Fruit fly (Drosophila melanogaster): Measurements from ENCODE around the gene CG31464.

Gene CG31464

dm6 chr3R:8264302-8265080 lies 26.5 kb upstream of the CG31464 start, which contains the start of the genes RPA1 and Mcm2:
Gene RPA1 (minus strand): TSS chr3R:8264451.
Gene Mcm2 (plus strand): TSS chr3R:8264970.
- TF ChIP-seq Hr51 (GFP tag; optimal IDR thresholded peaks at IDR 0.05) = peak in 1 of 2 experiments; percentile 60
- peak; percentile 24 for TF ChIP-seq Ets97D (GFP tag; optimal IDR thresholded peaks at IDR 0.05)
- TF ChIP-seq CG6854 (GFP tag; optimal IDR thresholded peaks at IDR 0.05) = no peak
- peak; percentile 56 for TF ChIP-seq CG6765 (GFP tag; optimal IDR thresholded peaks at IDR 0.05)
- peak; percentile 87 for TF ChIP-seq nmo (GFP tag; optimal IDR thresholded peaks at IDR 0.05)
- peak; percentile 78 for TF ChIP-seq Dek (tag; optimal IDR thresholded peaks at IDR 0.05)
- no peak for TF ChIP-seq CG14860 (GFP tag; IDR thresholded peaks at IDR 0.05; ENCODE audit: partially characterized antibody)
- TF ChIP-seq CG43689 (GFP tag; IDR thresholded peaks at IDR 0.05) = no peak
- TF ChIP-seq D19B (GFP tag; optimal IDR thresholded peaks at IDR 0.05) = peak; percentile 67
- peak; percentile 5 for TF ChIP-seq Side (GFP tag; optimal IDR thresholded peaks at IDR 0.05)
- no peak for TF ChIP-seq vfl (GFP tag; optimal IDR thresholded peaks at IDR 0.05)
- peak; percentile 49 for TF ChIP-seq cwo (GFP tag; optimal IDR thresholded peaks at IDR 0.05)
- TF ChIP-seq stc (GFP tag; IDR thresholded peaks at IDR 0.05) = peak; percentile 44; the same call in 1 of the 2 replicates
- TF ChIP-seq fu2 (GFP tag; optimal IDR thresholded peaks at IDR 0.05) = peak; percentile 41
- TF ChIP-seq CG7556 (GFP tag; optimal IDR thresholded peaks at IDR 0.05) = peak; percentile 75
- no peak for TF ChIP-seq dan (GFP tag; IDR thresholded peaks at IDR 0.05)
- peak in 1 of 2 experiments; percentile 66 for TF ChIP-seq chif (GFP tag; optimal IDR thresholded peaks at IDR 0.05)
- peak; percentile 84 for TF ChIP-seq CG18262 (tag; optimal IDR thresholded peaks at IDR 0.05)
- no peak for TF ChIP-seq ac (GFP tag; optimal IDR thresholded peaks at IDR 0.05)
- TF ChIP-seq CG12071 (GFP tag; optimal IDR thresholded peaks at IDR 0.05) = no peak
- TF ChIP-seq pb (GFP tag; optimal IDR thresholded peaks at IDR 0.05) = no peak
- TF ChIP-seq MTF-1 (GFP tag; optimal IDR thresholded peaks at IDR 0.05; ENCODE audit: borderline replicate concordance) = peak; percentile 32
- TF ChIP-seq sim (GFP tag; IDR thresholded peaks at IDR 0.05) = no peak
- TF ChIP-seq Dfd (GFP tag; optimal IDR thresholded peaks at IDR 0.05) = no peak
- peak; percentile 84 for TF ChIP-seq CG4424 (GFP tag; optimal IDR thresholded peaks at IDR 0.05)
- no peak for TF ChIP-seq jing (GFP tag; optimal IDR thresholded peaks at IDR 0.05)
- peak; percentile 56 for TF ChIP-seq unpg (GFP tag; optimal IDR thresholded peaks at IDR 0.05)
- TF ChIP-seq pros (GFP tag; optimal IDR thresholded peaks at IDR 0.05) = no peak
- TF ChIP-seq CG2202 (tag; optimal IDR thresholded peaks at IDR 0.05) = peak; percentile 22
- peak; percentile 77 for TF ChIP-seq CG9437 (GFP tag; optimal IDR thresholded peaks at IDR 0.05)
- TF ChIP-seq peb (GFP tag; IDR thresholded peaks at IDR 0.05) = peak; percentile 32; the same call in 1 of the 2 replicates
- no peak for TF ChIP-seq CrebB (tag; optimal IDR thresholded peaks at IDR 0.05)
- no peak for TF ChIP-seq NK7.1 (GFP tag; optimal IDR thresholded peaks at IDR 0.05)
- no peak for TF ChIP-seq eyg (GFP tag; optimal IDR thresholded peaks at IDR 0.05)
- TF ChIP-seq da (GFP tag; optimal IDR thresholded peaks at IDR 0.05) = no peak
- peak; percentile 71 for TF ChIP-seq CG10366 (GFP tag; IDR thresholded peaks at IDR 0.05)
- TF ChIP-seq Spps (tag; optimal IDR thresholded peaks at IDR 0.05) = peak; percentile 41
- no peak for TF ChIP-seq lov (optimal IDR thresholded peaks at IDR 0.05)
- TF ChIP-seq lov (GFP tag; IDR thresholded peaks at IDR 0.05) = no peak
- peak; percentile 93 for TF ChIP-seq row (GFP tag; IDR thresholded peaks at IDR 0.05)
- peak; percentile 87 for TF ChIP-seq ind (GFP tag; optimal IDR thresholded peaks at IDR 0.05)
- peak; percentile 14; the same call in 1 of the 2 replicates for TF ChIP-seq CG4360 (GFP tag; IDR thresholded peaks at IDR 0.05)
- peak; percentile 68 for TF ChIP-seq pho (GFP tag; optimal IDR thresholded peaks at IDR 0.05)
- no peak for TF ChIP-seq run (tag; optimal IDR thresholded peaks at IDR 0.05)
- peak; percentile 56 for TF ChIP-seq ara (GFP tag; IDR thresholded peaks at IDR 0.05)
- peak; percentile 78 for TF ChIP-seq CG15269 (tag; optimal IDR thresholded peaks at IDR 0.05)
- TF ChIP-seq CG9727 (GFP tag; optimal IDR thresholded peaks at IDR 0.05) = peak; percentile 82
- no peak for TF ChIP-seq pfk (GFP tag; optimal IDR thresholded peaks at IDR 0.05)
- peak; percentile 47 for TF ChIP-seq CG6813 (GFP tag; optimal IDR thresholded peaks at IDR 0.05)
